In the genomic region with DNA sequence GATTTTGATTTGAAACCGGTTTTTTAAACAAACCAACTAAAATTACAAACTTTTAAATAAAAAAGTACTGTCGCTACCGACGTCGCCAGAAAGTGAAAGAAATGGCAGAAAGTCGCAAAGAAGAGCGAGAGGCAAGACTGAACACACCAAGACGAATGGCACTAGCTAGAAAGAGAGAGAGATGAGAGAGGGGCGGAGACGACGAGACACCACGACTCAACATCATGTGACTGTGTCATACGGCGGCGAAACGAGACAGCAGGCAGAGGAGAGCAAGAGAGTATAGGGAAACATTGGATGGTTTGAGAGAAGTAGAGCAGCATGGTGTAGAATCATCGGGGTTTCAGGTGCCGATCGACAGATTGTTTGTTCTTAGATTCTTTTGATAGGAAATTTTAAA, we compare ENCODE assay signal across 5 worm cellular contexts.
A peak's percentile ranks its signal among the peaks of the same experiment; 100 is the strongest.
TF ChIP-seq lines count a peak whose summit lies in the region.

No protein-coding gene starts in this region.

TF ChIP-seq in whole organism, L1 larva, 84 proteins besides CTCF, POLR2A, EP300 and RAD21 (continues in another document):
- TF ChIP-seq grh-1 (GFP tag; IDR thresholded peaks at IDR 0.05; lab: Robert Waterston, UW) = peak; percentile 79
- peak; percentile 97 for TF ChIP-seq nhr-71 (tag; optimal IDR thresholded peaks at IDR 0.05; lab: Kevin White, UChicago)
- TF ChIP-seq C04F5.9 (tag; optimal IDR thresholded peaks at IDR 0.05; lab: Kevin White, UChicago) = peak; percentile 2
- peak; percentile 67 for TF ChIP-seq isw-1 (GFP tag; IDR thresholded peaks at IDR 0.05; lab: Robert Waterston, UW)
- TF ChIP-seq snpc-4 (tag; optimal IDR thresholded peaks at IDR 0.05; lab: Kevin White, UChicago) = peak; percentile 60
- no peak for TF ChIP-seq pag-3 (tag; optimal IDR thresholded peaks at IDR 0.05; lab: Kevin White, UChicago; ENCODE audit: borderline replicate concordance, insufficient read depth)
- TF ChIP-seq Y116A8C.19 (tag; optimal IDR thresholded peaks at IDR 0.05; lab: Kevin White, UChicago; ENCODE audit: borderline replicate concordance) = no peak
- peak; percentile 88 for TF ChIP-seq fkh-8 (tag; optimal IDR thresholded peaks at IDR 0.05; lab: Kevin White, UChicago)
- peak; percentile 28 for TF ChIP-seq nhr-77 (tag; optimal IDR thresholded peaks at IDR 0.05; lab: Kevin White, UChicago)
- TF ChIP-seq elt-2 (tag; optimal IDR thresholded peaks at IDR 0.05; lab: Kevin White, UChicago) = peak; percentile 79
- TF ChIP-seq fos-1 (tag; optimal IDR thresholded peaks at IDR 0.05; lab: Kevin White, UChicago) = peak; percentile 85
- peak in 5 of 6 experiments; percentile 19 to 93 (median 59) for TF ChIP-seq elt-3 (tag; optimal IDR thresholded peaks at IDR 0.05; lab: Kevin White, UChicago)
- peak; percentile 70 for TF ChIP-seq mab-9 (GFP tag; IDR thresholded peaks at IDR 0.05; lab: Robert Waterston, UW)
- peak; percentile 93 for TF ChIP-seq nhr-90 (tag; optimal IDR thresholded peaks at IDR 0.05; lab: Kevin White, UChicago; ENCODE audit: poor library complexity)
- TF ChIP-seq aha-1 (tag; optimal IDR thresholded peaks at IDR 0.05; lab: Kevin White, UChicago) = peak; percentile 29
- TF ChIP-seq nhr-11 (tag; optimal IDR thresholded peaks at IDR 0.05; lab: Kevin White, UChicago) = peak; percentile 68

TF ChIP-seq in whole organism, L3 larva, 47 proteins besides CTCF, POLR2A, EP300 and RAD21 (continues in another document):
- peak; percentile 53 for TF ChIP-seq fkh-10 (GFP tag; optimal IDR thresholded peaks at IDR 0.05; lab: Kevin White, UChicago)
- peak; percentile 50 for TF ChIP-seq egl-27 (tag; optimal IDR thresholded peaks at IDR 0.05; lab: Kevin White, UChicago)
- TF ChIP-seq lin-39 (tag; optimal IDR thresholded peaks at IDR 0.05; lab: Kevin White, UChicago) = peak; percentile 92
- peak; percentile 55 for TF ChIP-seq R02D3.7 (tag; optimal IDR thresholded peaks at IDR 0.05; lab: Kevin White, UChicago)
- peak; percentile 94 for TF ChIP-seq hmg-11 (tag; optimal IDR thresholded peaks at IDR 0.05; lab: Kevin White, UChicago)
- TF ChIP-seq ztf-4 (tag; optimal IDR thresholded peaks at IDR 0.05; lab: Kevin White, UChicago) = no peak
- peak; percentile 85 for TF ChIP-seq nhr-43 (tag; optimal IDR thresholded peaks at IDR 0.05; lab: Kevin White, UChicago; ENCODE audit: poor library complexity, severe bottlenecking)
- TF ChIP-seq nhr-237 (tag; optimal IDR thresholded peaks at IDR 0.05; lab: Kevin White, UChicago) = no peak
- no peak for TF ChIP-seq ceh-9 (tag; optimal IDR thresholded peaks at IDR 0.05; lab: Kevin White, UChicago)
- TF ChIP-seq nfya-1 (tag; optimal IDR thresholded peaks at IDR 0.05; lab: Kevin White, UChicago; ENCODE audit: insufficient read depth) = peak; percentile 94
- TF ChIP-seq lin-15B (tag; optimal IDR thresholded peaks at IDR 0.05; lab: Kevin White, UChicago) = peak; percentile 83
- no peak for TF ChIP-seq zag-1 (tag; optimal IDR thresholded peaks at IDR 0.05; lab: Kevin White, UChicago)
- peak; percentile 74 for TF ChIP-seq ceh-28 (tag; optimal IDR thresholded peaks at IDR 0.05; lab: Kevin White, UChicago)
- no peak for TF ChIP-seq nhr-12 (tag; optimal IDR thresholded peaks at IDR 0.05; lab: Kevin White, UChicago)
- TF ChIP-seq unc-39 (tag; optimal IDR thresholded peaks at IDR 0.05; lab: Kevin White, UChicago) = no peak
- TF ChIP-seq nhr-23 (tag; optimal IDR thresholded peaks at IDR 0.05; lab: Kevin White, UChicago) = peak; percentile 93
- TF ChIP-seq tbx-2 (tag; optimal IDR thresholded peaks at IDR 0.05; lab: Kevin White, UChicago) = peak; percentile 62
- TF ChIP-seq pqm-1 (tag; optimal IDR thresholded peaks at IDR 0.05; lab: Kevin White, UChicago) = peak; percentile 75

TF ChIP-seq in whole organism, early embryonic, 17 proteins besides CTCF, POLR2A, EP300 and RAD21:
- peak; percentile 35 for TF ChIP-seq ceh-36 (tag; optimal IDR thresholded peaks at IDR 0.05; lab: Kevin White, UChicago)
- TF ChIP-seq pes-1 (GFP tag; IDR thresholded peaks at IDR 0.05; lab: Robert Waterston, UW) = 0 out of 2 replicates have a peak, but pooled peaks have one; percentile 8
- TF ChIP-seq ceh-13 (GFP tag; optimal IDR thresholded peaks at IDR 0.05; lab: Kevin White, UChicago) = no peak
- TF ChIP-seq tbx-11 (GFP tag; IDR thresholded peaks at IDR 0.05; lab: Robert Waterston, UW) = no peak
- TF ChIP-seq sea-1 (GFP tag; conservative IDR thresholded peaks at IDR 0.05; lab: Robert Waterston, UW) = no peak
- no peak for TF ChIP-seq ama-1 (optimal IDR thresholded peaks at IDR 0.05; lab: Kevin White, UChicago)
- peak; percentile 9 for TF ChIP-seq aly-1 (tag; optimal IDR thresholded peaks at IDR 0.05; lab: Kevin White, UChicago)
- no peak for TF ChIP-seq hmbx-1 (tag; optimal IDR thresholded peaks at IDR 0.05; lab: Kevin White, UChicago)
- no peak for TF ChIP-seq F13C5.2 (tag; optimal IDR thresholded peaks at IDR 0.05; lab: Kevin White, UChicago)
- TF ChIP-seq B0310.2 (tag; optimal IDR thresholded peaks at IDR 0.05; lab: Kevin White, UChicago) = no peak
- peak; percentile 34 for TF ChIP-seq hmg-4 (GFP tag; optimal IDR thresholded peaks at IDR 0.05; lab: Kevin White, UChicago)
- no peak for TF ChIP-seq tra-4 (tag; optimal IDR thresholded peaks at IDR 0.05; lab: Kevin White, UChicago)
- TF ChIP-seq tbx-37 (GFP tag; conservative IDR thresholded peaks at IDR 0.05; lab: Robert Waterston, UW) = no peak
- no peak for TF ChIP-seq ets-7 (tag; optimal IDR thresholded peaks at IDR 0.05; lab: Kevin White, UChicago)
- TF ChIP-seq flt-1 (GFP tag; IDR thresholded peaks at IDR 0.05; lab: Robert Waterston, UW) = 0 out of 2 replicates have a peak, but pooled peaks have one; percentile 51
- TF ChIP-seq scrt-1 (GFP tag; IDR thresholded peaks at IDR 0.05; lab: Robert Waterston, UW) = no peak
- peak; percentile 6 for TF ChIP-seq hnd-1 (tag; optimal IDR thresholded peaks at IDR 0.05; lab: Kevin White, UChicago)

TF ChIP-seq in whole organism, midembryonic, 9 proteins besides CTCF, POLR2A, EP300 and RAD21:
- TF ChIP-seq ztf-23 (GFP tag; IDR thresholded peaks at IDR 0.05; lab: Robert Waterston, UW) = no peak; the same call in 1 of the 2 replicates
- TF ChIP-seq flt-1 (GFP tag; IDR thresholded peaks at IDR 0.05; lab: Robert Waterston, UW) = 0 out of 2 replicates have a peak, but pooled peaks have one; percentile 51
- peak; percentile 68 for TF ChIP-seq cog-1 (tag; optimal IDR thresholded peaks at IDR 0.05; lab: Kevin White, UChicago)
- no peak for TF ChIP-seq T22C8.4 (GFP tag; IDR thresholded peaks at IDR 0.05; lab: Robert Waterston, UW)
- no peak for TF ChIP-seq med-1 (GFP tag; optimal IDR thresholded peaks at IDR 0.05; lab: Kevin White, UChicago; ENCODE audit: insufficient read depth)
- 0 out of 2 replicates have a peak, but pooled peaks have one; percentile 11 for TF ChIP-seq tab-1 (GFP tag; IDR thresholded peaks at IDR 0.05; lab: Robert Waterston, UW)
- TF ChIP-seq ref-1 (GFP tag; conservative IDR thresholded peaks at IDR 0.05; lab: Robert Waterston, UW) = no peak

TF ChIP-seq in whole organism, young adult, 124 proteins besides CTCF, POLR2A, EP300 and RAD21 (continues in another document):
- TF ChIP-seq hmg-20 (GFP tag; IDR thresholded peaks at IDR 0.05; lab: Robert Waterston, UW) = no peak
- TF ChIP-seq lsy-27 (tag; optimal IDR thresholded peaks at IDR 0.05; lab: Kevin White, UChicago; ENCODE audit: borderline replicate concordance, insufficient read depth) = no peak
- peak; percentile 82 for TF ChIP-seq attf-5 (GFP tag; optimal IDR thresholded peaks at IDR 0.05; lab: Kevin White, UChicago)
- TF ChIP-seq egrh-3 (GFP tag; IDR thresholded peaks at IDR 0.05; lab: Robert Waterston, UW) = peak; percentile 53; the same call in 1 of the 2 replicates
- TF ChIP-seq K12H6.12 (tag; optimal IDR thresholded peaks at IDR 0.05; lab: Kevin White, UChicago) = peak; percentile 75
- TF ChIP-seq K11D2.4 (GFP tag; IDR thresholded peaks at IDR 0.05; lab: Robert Waterston, UW) = peak; percentile 80
- peak; percentile 80 for TF ChIP-seq nhr-80 (tag; optimal IDR thresholded peaks at IDR 0.05; lab: Kevin White, UChicago)
- no peak for TF ChIP-seq dpff-1 (tag; optimal IDR thresholded peaks at IDR 0.05; lab: Kevin White, UChicago)
- no peak for TF ChIP-seq B0261.1 (tag; optimal IDR thresholded peaks at IDR 0.05; lab: Kevin White, UChicago)
- TF ChIP-seq let-607 (tag; optimal IDR thresholded peaks at IDR 0.05; lab: Kevin White, UChicago) = peak in 1 of 2 experiments; percentile 71
- TF ChIP-seq F37B4.10 (GFP tag; IDR thresholded peaks at IDR 0.05; lab: Robert Waterston, UW) = no peak
- no peak for TF ChIP-seq ceh-40 (GFP tag; IDR thresholded peaks at IDR 0.05; lab: Robert Waterston, UW)
- no peak for TF ChIP-seq nfya-1 (tag; optimal IDR thresholded peaks at IDR 0.05; lab: Kevin White, UChicago; ENCODE audit: borderline replicate concordance, insufficient read depth)
- no peak for TF ChIP-seq B0336.3 (GFP tag; IDR thresholded peaks at IDR 0.05; lab: Robert Waterston, UW)
- peak; percentile 84 for TF ChIP-seq lin-40 (tag; optimal IDR thresholded peaks at IDR 0.05; lab: Kevin White, UChicago)
- peak in 1 of 3 experiments; percentile 80 for TF ChIP-seq lin-35 (GFP tag; optimal IDR thresholded peaks at IDR 0.05; lab: Kevin White, UChicago)
- no peak for TF ChIP-seq ztf-22 (GFP tag; optimal IDR thresholded peaks at IDR 0.05; lab: Kevin White, UChicago)
- TF ChIP-seq zfh-2 (GFP tag; conservative IDR thresholded peaks at IDR 0.05; lab: Robert Waterston, UW) = peak; percentile 82
- TF ChIP-seq die-1 (tag; optimal IDR thresholded peaks at IDR 0.05; lab: Kevin White, UChicago) = peak; percentile 35
- TF ChIP-seq F22D6.2 (tag; optimal IDR thresholded peaks at IDR 0.05; lab: Kevin White, UChicago) = peak; percentile 52
- TF ChIP-seq sdz-38 (tag; optimal IDR thresholded peaks at IDR 0.05; lab: Kevin White, UChicago) = no peak
- TF ChIP-seq hmg-1.2 (GFP tag; IDR thresholded peaks at IDR 0.05; lab: Robert Waterston, UW) = peak; percentile 80
- peak; percentile 81 for TF ChIP-seq egl-44 (GFP tag; IDR thresholded peaks at IDR 0.05; lab: Robert Waterston, UW)
- TF ChIP-seq madf-3 (GFP tag; IDR thresholded peaks at IDR 0.05; lab: Robert Waterston, UW) = 0 out of 2 replicates have a peak, but pooled peaks have one; percentile 67
- no peak for TF ChIP-seq T26A5.8 (tag; optimal IDR thresholded peaks at IDR 0.05; lab: Kevin White, UChicago)
- peak; percentile 56 for TF ChIP-seq gei-17 (GFP tag; optimal IDR thresholded peaks at IDR 0.05; lab: Kevin White, UChicago)
- peak; percentile 65 for TF ChIP-seq cebp-1 (GFP tag; IDR thresholded peaks at IDR 0.05; lab: Robert Waterston, UW)
- peak; percentile 87 for TF ChIP-seq cebp-1 (tag; optimal IDR thresholded peaks at IDR 0.05; lab: Kevin White, UChicago)
- no peak for TF ChIP-seq aptf-2 (GFP tag; conservative IDR thresholded peaks at IDR 0.05; lab: Robert Waterston, UW)
- TF ChIP-seq lin-54 (GFP tag; optimal IDR thresholded peaks at IDR 0.05; lab: Kevin White, UChicago) = peak; percentile 72
- TF ChIP-seq lin-26 (GFP tag; IDR thresholded peaks at IDR 0.05; lab: Robert Waterston, UW) = peak; percentile 72; the same call in 1 of the 2 replicates
- peak; percentile 53 for TF ChIP-seq tbp1 (GFP tag; optimal IDR thresholded peaks at IDR 0.05; lab: Kevin White, UChicago)
